Worm (Caenorhabditis elegans): ENCODE measurements around the gene rab-35.

ce11 chrIII:11343041-11343440 is 31.7 kb upstream of the rab-35 start, which contains the start of the genes T28D6.6 and pen-2:
- TF ChIP-seq ceh-30 (tag; optimal IDR thresholded peaks at IDR 0.05), result no peak
- TF ChIP-seq fkh-10 (GFP tag; optimal IDR thresholded peaks at IDR 0.05), result no peak
- no peak for TF ChIP-seq ref-2 (tag; optimal IDR thresholded peaks at IDR 0.05)
- no peak for TF ChIP-seq C38D4.7 (GFP tag; optimal IDR thresholded peaks at IDR 0.05)
- no peak for TF ChIP-seq nhr-11 (tag; optimal IDR thresholded peaks at IDR 0.05)
